Fruit fly (Drosophila melanogaster): ENCODE measurements around the gene CG13040.

DNA sequence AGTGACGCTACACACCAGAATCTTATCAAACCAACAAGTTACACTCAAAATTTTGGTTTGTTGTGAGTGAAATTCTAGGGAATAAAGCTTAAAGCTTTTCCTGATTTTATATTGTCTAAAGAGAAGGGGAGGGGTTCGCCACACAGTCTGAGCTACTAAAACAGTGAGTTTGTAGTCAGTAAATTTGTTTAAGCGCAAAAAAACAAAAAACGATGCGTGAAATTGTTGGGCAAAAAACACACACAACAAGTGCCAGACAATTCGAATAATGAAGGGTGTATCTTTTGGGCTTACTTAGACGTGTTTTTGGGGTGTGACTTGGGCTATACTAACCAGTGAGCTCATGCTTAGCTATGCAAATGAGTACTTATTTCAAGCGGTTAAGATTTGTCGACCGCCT, 33.2 kb upstream of the CG13040 start:
- TF ChIP-seq CG17328 (GFP tag; IDR thresholded peaks at IDR 0.05), result no peak
- TF ChIP-seq Hmx (GFP tag; optimal IDR thresholded peaks at IDR 0.05), result no peak
- TF ChIP-seq Ssrp (tag; optimal IDR thresholded peaks at IDR 0.05), result no peak
- no peak for TF ChIP-seq pzg (GFP tag; optimal IDR thresholded peaks at IDR 0.05)
- TF ChIP-seq p53 (GFP tag; optimal IDR thresholded peaks at IDR 0.05), result no peak
- no peak for TF ChIP-seq CG6654 (GFP tag; optimal IDR thresholded peaks at IDR 0.05)
- no peak for TF ChIP-seq Hr39 (optimal IDR thresholded peaks at IDR 0.05)
- no peak for TF ChIP-seq Nf-YB (GFP tag; optimal IDR thresholded peaks at IDR 0.05)
